Fruit fly (Drosophila melanogaster): Measurements from ENCODE around the gene Sema1a.
A peak's percentile ranks its signal among the peaks of the same experiment; 100 is the strongest.

Sema1a gene

DNA sequence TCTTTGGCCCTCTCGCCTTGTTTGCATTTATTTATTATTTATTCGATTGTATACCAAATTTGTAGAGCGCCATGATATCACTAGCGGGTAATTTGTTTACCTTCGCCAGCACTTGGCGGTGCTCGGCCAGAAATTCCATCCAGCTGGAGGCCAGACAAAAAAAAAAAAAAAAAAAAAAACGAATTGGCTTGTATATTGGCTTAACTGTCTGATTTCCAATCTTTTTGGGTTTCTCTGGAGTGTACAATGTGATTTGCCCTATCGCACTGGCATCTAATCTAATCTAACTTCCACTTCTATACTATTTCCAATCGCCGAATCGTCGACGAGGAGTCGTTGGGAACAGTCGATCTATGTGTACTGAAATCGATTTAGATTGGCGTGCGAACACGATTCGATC lies 177.8 kb downstream of the Sema1a start:
- TF ChIP-seq Dll (GFP tag; IDR thresholded peaks at IDR 0.05; ENCODE audit: partially characterized antibody): no peak
- no peak for TF ChIP-seq ara (GFP tag; IDR thresholded peaks at IDR 0.05)
- TF ChIP-seq CG10274 (GFP tag; optimal IDR thresholded peaks at IDR 0.05): peak; percentile 12
- peak; percentile 81 for TF ChIP-seq Vsx1 (GFP tag; optimal IDR thresholded peaks at IDR 0.05)
- TF ChIP-seq Hey (tag; optimal IDR thresholded peaks at IDR 0.05): peak; percentile 37
- peak; percentile 55 for TF ChIP-seq lab (GFP tag; optimal IDR thresholded peaks at IDR 0.05)
- TF ChIP-seq sens-2 (GFP tag; IDR thresholded peaks at IDR 0.05): peak; percentile 78
- TF ChIP-seq Ada2b (GFP tag; IDR thresholded peaks at IDR 0.05): no peak
- 0 out of 2 replicates have a peak, but pooled peaks have one; percentile 11 for TF ChIP-seq CG9932 (GFP tag; IDR thresholded peaks at IDR 0.05)
- peak; percentile 30 for TF ChIP-seq CG6854 (GFP tag; optimal IDR thresholded peaks at IDR 0.05)
- no peak for TF ChIP-seq luna (GFP tag; optimal IDR thresholded peaks at IDR 0.05)
- no peak for TF ChIP-seq nerfin-1 (tag; optimal IDR thresholded peaks at IDR 0.05)
- no peak for TF ChIP-seq Ravus (GFP tag; IDR thresholded peaks at IDR 0.05)
- TF ChIP-seq Hr39 (optimal IDR thresholded peaks at IDR 0.05): no peak
- TF ChIP-seq CG30431 (GFP tag; optimal IDR thresholded peaks at IDR 0.05): no peak
- TF ChIP-seq odd (GFP tag; optimal IDR thresholded peaks at IDR 0.05): no peak
- TF ChIP-seq Meics (GFP tag; optimal IDR thresholded peaks at IDR 0.05): peak; percentile 16
- peak; percentile 83 for TF ChIP-seq sug (tag; optimal IDR thresholded peaks at IDR 0.05)
- peak; percentile 98 for TF ChIP-seq grn (GFP tag; optimal IDR thresholded peaks at IDR 0.05)
- TF ChIP-seq CG34376 (GFP tag; optimal IDR thresholded peaks at IDR 0.05): peak; percentile 56
- no peak for TF ChIP-seq CG3163 (GFP tag; optimal IDR thresholded peaks at IDR 0.05)
- peak; percentile 27 for TF ChIP-seq caup (GFP tag; optimal IDR thresholded peaks at IDR 0.05; ENCODE audit: severe bottlenecking)
- peak; percentile 11 for TF ChIP-seq CG13894 (tag; optimal IDR thresholded peaks at IDR 0.05)
- no peak for TF ChIP-seq CG7745 (tag; optimal IDR thresholded peaks at IDR 0.05)
- no peak for TF ChIP-seq CG11398 (GFP tag; optimal IDR thresholded peaks at IDR 0.05)
- no peak for TF ChIP-seq Hr3 (GFP tag; optimal IDR thresholded peaks at IDR 0.05)
- TF ChIP-seq CG7963 (GFP tag; IDR thresholded peaks at IDR 0.05; ENCODE audit: partially characterized antibody): no peak
- TF ChIP-seq CG14667 (GFP tag; IDR thresholded peaks at IDR 0.05): no peak
- TF ChIP-seq exex (tag; optimal IDR thresholded peaks at IDR 0.05): peak; percentile 96
- TF ChIP-seq NfI (GFP tag; optimal IDR thresholded peaks at IDR 0.05): peak; percentile 9
- no peak for TF ChIP-seq CG14014 (GFP tag; IDR thresholded peaks at IDR 0.05)
- TF ChIP-seq chm (GFP tag; IDR thresholded peaks at IDR 0.05): no peak
- TF ChIP-seq Atf6 (GFP tag; IDR thresholded peaks at IDR 0.05): peak; percentile 37; the same call in 1 of the 2 replicates
- no peak for TF ChIP-seq Doc2 (GFP tag; IDR thresholded peaks at IDR 0.05)
- TF ChIP-seq CG17359 (tag; optimal IDR thresholded peaks at IDR 0.05): peak; percentile 11
- TF ChIP-seq Deaf1 (tag; optimal IDR thresholded peaks at IDR 0.05): peak; percentile 42
- TF ChIP-seq CG2678 (tag; optimal IDR thresholded peaks at IDR 0.05): peak; percentile 16
- TF ChIP-seq Fer2 (tag; optimal IDR thresholded peaks at IDR 0.05): no peak
- TF ChIP-seq Nf-YB (GFP tag; optimal IDR thresholded peaks at IDR 0.05): no peak
- TF ChIP-seq CG7987 (GFP tag; optimal IDR thresholded peaks at IDR 0.05): peak; percentile 34
- peak; percentile 9 for TF ChIP-seq B-H2 (GFP tag; optimal IDR thresholded peaks at IDR 0.05)
- no peak for TF ChIP-seq CG1792 (GFP tag; optimal IDR thresholded peaks at IDR 0.05)
- TF ChIP-seq CG18262 (tag; optimal IDR thresholded peaks at IDR 0.05): no peak
- peak; percentile 68 for TF ChIP-seq sens (GFP tag)
- TF ChIP-seq sna (GFP tag; IDR thresholded peaks at IDR 0.05; ENCODE audit: partially characterized antibody): no peak
- peak; percentile 30 for TF ChIP-seq ftz-f1 (GFP tag; optimal IDR thresholded peaks at IDR 0.05)
- peak; percentile 93 for TF ChIP-seq sd (tag; optimal IDR thresholded peaks at IDR 0.05)
- peak; percentile 66 for TF ChIP-seq gro (GFP tag; optimal IDR thresholded peaks at IDR 0.05)
- no peak for TF ChIP-seq CG9437 (GFP tag; optimal IDR thresholded peaks at IDR 0.05)
- TF ChIP-seq Med (GFP tag): peak; percentile 54
- TF ChIP-seq Atf-2 (GFP tag; optimal IDR thresholded peaks at IDR 0.05): no peak

Measured in whole organism, embryonic.